Worm (Caenorhabditis elegans) whole organism, late embryonic: ENCODE measurements around the gene W08A12.2.

Experiments used
- C08G9.2 ChIP-seq: sonication (generic microtip); optimal IDR thresholded peaks from 2 replicates; lab custom pipeline; 2016; ENCODE audit warnings: mild to moderate bottlenecking, missing genetic modification characterization, moderate library complexity, missing compliant biosample characterization
- C38D4.7 ChIP-seq: fragments of 200-800 bp; sonication (Bioruptor generic); optimal IDR thresholded peaks from 2 replicates; lab custom pipeline; 2018; ENCODE audit warnings: mild to moderate bottlenecking, missing genetic modification characterization, moderate library complexity, missing compliant biosample characterization
- F13H6.1 ChIP-seq: sonication (generic microtip); optimal IDR thresholded peaks from 2 replicates; lab custom pipeline; 2016; ENCODE audit warnings: missing genetic modification characterization, missing compliant biosample characterization
- T23F11.4 ChIP-seq: fragments of 200-800 bp; sonication (Bioruptor generic); optimal IDR thresholded peaks from 2 replicates; lab custom pipeline; 2018; ENCODE audit warnings: mild to moderate bottlenecking, missing genetic modification characterization, missing compliant biosample characterization
- Y22D7AL.16 ChIP-seq: sonication (generic microtip); optimal IDR thresholded peaks from 2 replicates; lab custom pipeline; 2016; ENCODE audit warnings: missing genetic modification characterization, missing compliant biosample characterization
- ceh-18 ChIP-seq: sonication (generic microtip); optimal IDR thresholded peaks from 2 replicates; lab custom pipeline; 2016; ENCODE audit warnings: missing genetic modification characterization, missing compliant biosample characterization
- ceh-19 ChIP-seq: fragments of 200-800 bp; sonication (Bioruptor generic); optimal IDR thresholded peaks from 2 replicates; lab custom pipeline; 2018; ENCODE audit warnings: mild to moderate bottlenecking, missing genetic modification characterization, missing compliant biosample characterization
- ceh-2 ChIP-seq: sonication (generic microtip); optimal IDR thresholded peaks from 2 replicates; lab custom pipeline; 2016; ENCODE audit warnings: missing genotype, missing genetic modification characterization, missing compliant biosample characterization
- ceh-22 ChIP-seq: sonication (generic microtip); optimal IDR thresholded peaks from 2 replicates; lab custom pipeline; 2017; ENCODE audit warnings: missing biosample characterization, missing genetic modification characterization
- ceh-31 ChIP-seq: sonication (generic microtip); optimal IDR thresholded peaks from 2 replicates; lab custom pipeline; 2016; ENCODE audit warnings: missing genetic modification characterization, missing compliant biosample characterization
- ceh-34 ChIP-seq: sonication (generic microtip); optimal IDR thresholded peaks from 2 replicates; lab custom pipeline; 2016; ENCODE audit warnings: mild to moderate bottlenecking, missing genetic modification characterization, missing compliant biosample characterization
- ceh-45 ChIP-seq: fragments of 200-800 bp; sonication (Bioruptor generic); IDR thresholded peaks from 2 replicates; pipeline ENCODE4 v1.3.6; 2022; ENCODE audit warnings: missing genetic modification reagents, missing genetic modification characterization, missing compliant biosample characterization
- che-1 ChIP-seq: sonication (generic microtip); optimal IDR thresholded peaks from 2 replicates; lab custom pipeline; 2016; ENCODE audit warnings: mild to moderate bottlenecking, missing genetic modification characterization, missing compliant biosample characterization
- eyg-1 ChIP-seq: sonication (generic microtip); optimal IDR thresholded peaks from 2 replicates; lab custom pipeline; 2016; ENCODE audit warnings: missing genotype, missing genetic modification characterization, missing compliant biosample characterization
- gmeb-2 ChIP-seq: sonication (generic microtip); optimal IDR thresholded peaks from 2 replicates; lab custom pipeline; 2016; ENCODE audit warnings: missing genetic modification characterization, inconsistent platforms, missing compliant biosample characterization
- hlh-30 ChIP-seq: sonication (generic microtip); optimal IDR thresholded peaks from 2 replicates; lab custom pipeline; 2017; ENCODE audit warnings: antibody characterized with exemption, missing genetic modification characterization, missing compliant biosample characterization; ENCODE audit not compliant: insufficient read depth
- lim-6 ChIP-seq: sonication (generic microtip); optimal IDR thresholded peaks from 2 replicates; lab custom pipeline; 2016; ENCODE audit warnings: missing genetic modification characterization, missing compliant biosample characterization
- lin-11 ChIP-seq: fragments of 200-800 bp; sonication (Bioruptor generic); optimal IDR thresholded peaks from 2 replicates; lab custom pipeline; 2018; ENCODE audit warnings: mild to moderate bottlenecking, missing genetic modification characterization, missing compliant biosample characterization
- nfya-1 ChIP-seq: sonication (generic microtip); optimal IDR thresholded peaks from 2 replicates; lab custom pipeline; 2017; ENCODE audit warnings: missing genetic modification characterization, mild to moderate bottlenecking, missing compliant biosample characterization, antibody characterized with exemption, moderate library complexity
- nhr-11 ChIP-seq: fragments of 150-350 bp; optimal IDR thresholded peaks from 2 replicates; lab custom pipeline; 2014; ENCODE audit warnings: missing biosample characterization, missing genetic modification characterization
- nhr-232 ChIP-seq: sonication (generic microtip); optimal IDR thresholded peaks from 2 replicates; lab custom pipeline; 2016; ENCODE audit warnings: missing genetic modification characterization, missing compliant biosample characterization
- npax-4 ChIP-seq: sonication (generic microtip); optimal IDR thresholded peaks from 2 replicates; lab custom pipeline; 2016; ENCODE audit warnings: missing genetic modification characterization, missing compliant biosample characterization
- odd-2 ChIP-seq: sonication (generic microtip); optimal IDR thresholded peaks from 2 replicates; lab custom pipeline; 2017; ENCODE audit warnings: antibody characterized with exemption, mild to moderate bottlenecking, missing genetic modification characterization, missing compliant biosample characterization
- pag-3 ChIP-seq: sonication (generic microtip); optimal IDR thresholded peaks from 2 replicates; lab custom pipeline; 2016; ENCODE audit warnings: missing compliant biosample characterization, missing genetic modification characterization, borderline replicate concordance
- pha-4 ChIP-seq: fragments of 150-350 bp; optimal IDR thresholded peaks from 2 replicates; lab custom pipeline; 2018; ENCODE audit warnings: missing biosample characterization, missing genetic modification reagents, missing genetic modification characterization
- rnt-1 ChIP-seq: sonication (generic microtip); optimal IDR thresholded peaks from 2 replicates; lab custom pipeline; 2016; ENCODE audit warnings: missing genetic modification characterization, missing compliant biosample characterization
- sdc-2 ChIP-seq: sonication (generic microtip); optimal IDR thresholded peaks from 2 replicates; lab custom pipeline; 2016; ENCODE audit warnings: missing genotype, missing genetic modification characterization, missing compliant biosample characterization
- sox-2 ChIP-seq: fragments of 200-800 bp; sonication (Bioruptor generic); IDR thresholded peaks from 2 replicates; pipeline ENCODE4 v1.3.6; 2022; ENCODE audit warnings: missing genetic modification reagents, missing genetic modification characterization, missing compliant biosample characterization
- tbx-2 ChIP-seq: sonication (generic microtip); optimal IDR thresholded peaks from 2 replicates; lab custom pipeline; 2016; ENCODE audit warnings: missing genetic modification characterization, missing compliant biosample characterization
- tbx-7 ChIP-seq: sonication (generic microtip); optimal IDR thresholded peaks from 2 replicates; lab custom pipeline; 2016; ENCODE audit warnings: missing genotype, missing genetic modification characterization, missing compliant biosample characterization
- unc-42 ChIP-seq: sonication (generic microtip); optimal IDR thresholded peaks from 2 replicates; lab custom pipeline; 2016; ENCODE audit warnings: missing genotype, missing genetic modification characterization, missing compliant biosample characterization
- unc-55 ChIP-seq: sonication (generic microtip); optimal IDR thresholded peaks from 2 replicates; lab custom pipeline; 2017; ENCODE audit warnings: missing biosample characterization, missing genetic modification reagents, missing genetic modification characterization
- zip-5 ChIP-seq: sonication (generic microtip); optimal IDR thresholded peaks from 2 replicates; lab custom pipeline; 2016; ENCODE audit warnings: missing genetic modification characterization, missing compliant biosample characterization

The W08A12.2 gene

ce11 chrV:3685790-3686208 lies at the start of gene W08A12.2:
TSS of gene W08A12.2 (minus strand) at chrV:3685892.
- TF ChIP-seq unc-55 (GFP tag; lab: Kevin White, UChicago), result peak; percentile 16
- TF ChIP-seq sdc-2 (tag; lab: Kevin White, UChicago), result no peak
- no peak for TF ChIP-seq nfya-1
- peak; percentile 40 for TF ChIP-seq hlh-30
- no peak for TF ChIP-seq nhr-232 (tag; lab: Kevin White, UChicago)
- TF ChIP-seq ceh-18, result peak; percentile 35
- no peak for TF ChIP-seq eyg-1 (tag; lab: Kevin White, UChicago)
- no peak for TF ChIP-seq tbx-7 (tag; lab: Kevin White, UChicago)

- no peak for TF ChIP-seq T23F11.4 (GFP tag; lab: Kevin White, UChicago)
- TF ChIP-seq sox-2 (GFP tag; lab: Robert Waterston, UW), result no peak
- no peak for TF ChIP-seq zip-5 (tag; lab: Kevin White, UChicago)
- no peak for TF ChIP-seq sdc-2 (tag; lab: Kevin White, UChicago)
- TF ChIP-seq, all 69 proteins: peak for 0
These were observed 39.1 kb upstream of the W08A12.2 start, which contains the start of gene str-30 for ce11 chrV:3724772-3725171. TSS of gene str-30 (plus strand) at chrV:3725072.

- TF ChIP-seq ceh-45 (GFP tag; lab: Robert Waterston, UW) (no peak), pha-4 (no peak)
These were observed 32.8 kb upstream of the W08A12.2 start for ce11 chrV:3718507-3718906.

- TF ChIP-seq nhr-11 (tag; lab: Kevin White, UChicago), result no peak
- no peak for TF ChIP-seq ceh-34 (tag; lab: Kevin White, UChicago)
- TF ChIP-seq unc-42 (tag; lab: Kevin White, UChicago), result peak; percentile 28
- no peak for TF ChIP-seq gmeb-2 (tag; lab: Kevin White, UChicago)
- no peak for TF ChIP-seq F13H6.1 (tag; lab: Kevin White, UChicago)
- no peak for TF ChIP-seq rnt-1 (tag; lab: Kevin White, UChicago)
- TF ChIP-seq sdc-2 (tag; lab: Kevin White, UChicago), result peak; percentile 10
- no peak for TF ChIP-seq ceh-2 (tag; lab: Kevin White, UChicago)
- TF ChIP-seq nfya-1, result peak; percentile 38
- TF ChIP-seq lim-6 (tag; lab: Kevin White, UChicago), result peak; percentile 68
- TF ChIP-seq ceh-31 (tag; lab: Kevin White, UChicago), result peak; percentile 39
- TF ChIP-seq ceh-19 (GFP tag; lab: Kevin White, UChicago), result no peak
- no peak for TF ChIP-seq npax-4 (tag; lab: Kevin White, UChicago)
- TF ChIP-seq lin-11 (tag; lab: Kevin White, UChicago), result no peak
- peak; percentile 35 for TF ChIP-seq tbx-2 (tag; lab: Kevin White, UChicago)
- TF ChIP-seq C08G9.2 (tag; lab: Kevin White, UChicago), result peak; percentile 21
- TF ChIP-seq Y22D7AL.16 (tag; lab: Kevin White, UChicago), result no peak
- TF ChIP-seq che-1 (tag; lab: Kevin White, UChicago), result no peak
- TF ChIP-seq eyg-1 (tag; lab: Kevin White, UChicago), result no peak
- no peak for TF ChIP-seq ceh-22 (tag; lab: Kevin White, UChicago)
- TF ChIP-seq odd-2 (tag; lab: Kevin White, UChicago), result no peak
These were observed 32.1 kb upstream of the W08A12.2 start for ce11 chrV:3717751-3718150.

ce11 chrV:3716279-3716887 lies 30.7 kb upstream of the W08A12.2 start:
- no peak for TF ChIP-seq pag-3
- no peak for TF ChIP-seq C38D4.7 (GFP tag; lab: Kevin White, UChicago)
- TF ChIP-seq unc-42 (tag; lab: Kevin White, UChicago), result peak; percentile 35
